Worm (Caenorhabditis elegans): ENCODE results near the gene ZK622.1.

Gene ZK622.1

ce11 chrII:5285029-5285428 is 8.6 kb upstream of the ZK622.1 start, which contains the start of gene gur-5:
TSS of gene gur-5 (plus strand) at chrII:5285329.
- TF ChIP-seq unc-42 (tag; optimal IDR thresholded peaks at IDR 0.05) = no peak
- no peak for TF ChIP-seq syd-9 (tag; optimal IDR thresholded peaks at IDR 0.05)
- TF ChIP-seq gmeb-2 (tag; optimal IDR thresholded peaks at IDR 0.05) = no peak
- no peak for TF ChIP-seq mec-3 (tag; optimal IDR thresholded peaks at IDR 0.05; ENCODE audit: borderline replicate concordance)
- TF ChIP-seq pros-1 (tag; optimal IDR thresholded peaks at IDR 0.05) = no peak

DNA sequence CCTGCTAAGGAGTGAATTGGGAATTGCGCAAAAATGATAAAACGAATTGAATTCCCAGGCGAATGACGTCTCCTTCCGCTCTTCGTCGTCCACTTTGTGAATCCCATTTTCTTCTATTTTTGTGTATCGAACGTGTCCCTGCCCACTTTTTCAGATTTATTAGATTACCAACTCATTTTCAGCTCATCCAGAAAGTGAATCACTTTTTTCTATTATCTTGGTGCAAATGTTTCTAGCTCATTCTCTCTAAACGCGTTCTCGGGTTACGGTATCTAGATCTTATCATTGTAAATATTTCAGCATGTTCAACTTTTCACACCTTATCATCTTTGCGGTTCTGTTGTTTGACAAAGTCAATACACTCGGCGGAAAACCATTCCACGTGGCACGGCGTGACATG is 4.5 kb upstream of the ZK622.1 start, which contains the start of gene ZK622.5:
Gene ZK622.5 (plus strand): TSS at position 301 of the 400 bp plus-strand sequence.
- TF ChIP-seq ceh-48 (tag; optimal IDR thresholded peaks at IDR 0.05) (no peak), ceh-9 (tag; optimal IDR thresholded peaks at IDR 0.05) (no peak), madf-2 (tag; optimal IDR thresholded peaks at IDR 0.05) (no peak), fkh-10 (GFP tag; optimal IDR thresholded peaks at IDR 0.05) (no peak), pha-2 (tag; optimal IDR thresholded peaks at IDR 0.05) (no peak), odd-2 (tag; optimal IDR thresholded peaks at IDR 0.05) (no peak)

DNA sequence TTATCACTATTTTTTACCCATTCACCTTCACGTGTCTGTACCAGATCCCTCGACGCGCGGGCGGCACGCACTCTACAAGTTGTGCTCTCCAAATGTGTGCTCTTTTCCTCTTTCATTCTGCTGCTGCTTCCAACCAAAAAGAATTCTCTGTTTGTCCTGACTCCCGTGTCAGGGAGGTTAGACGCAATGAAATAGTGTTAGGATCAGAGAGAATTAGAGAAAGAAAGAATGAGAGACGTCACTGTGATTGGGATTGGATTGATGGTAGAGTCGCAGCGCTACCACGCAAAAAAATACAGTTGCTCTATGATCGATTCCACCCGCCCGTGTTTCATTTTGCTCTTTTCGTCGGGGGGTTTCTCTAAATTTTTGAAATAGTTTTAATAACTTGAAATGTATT is 2.5 kb upstream of the ZK622.1 start:
- TF ChIP-seq pros-1 (tag; optimal IDR thresholded peaks at IDR 0.05) = no peak
- no peak for TF ChIP-seq elt-2 (tag; optimal IDR thresholded peaks at IDR 0.05)
- no peak for TF ChIP-seq unc-55 (GFP tag; optimal IDR thresholded peaks at IDR 0.05)
- no peak for TF ChIP-seq nhr-11 (tag; optimal IDR thresholded peaks at IDR 0.05)
- TF ChIP-seq pat-9 (tag; optimal IDR thresholded peaks at IDR 0.05) = no peak
- no peak for TF ChIP-seq tbx-2 (tag; optimal IDR thresholded peaks at IDR 0.05)
- no peak for TF ChIP-seq dve-1 (tag; optimal IDR thresholded peaks at IDR 0.05)
- TF ChIP-seq K02D7.2 (tag; optimal IDR thresholded peaks at IDR 0.05) = no peak
- TF ChIP-seq hlh-8 (tag; optimal IDR thresholded peaks at IDR 0.05) = no peak
- TF ChIP-seq unc-42 (tag; optimal IDR thresholded peaks at IDR 0.05) = no peak
- no peak for TF ChIP-seq zip-5 (tag; optimal IDR thresholded peaks at IDR 0.05)
- no peak for TF ChIP-seq ttx-3 (tag; optimal IDR thresholded peaks at IDR 0.05)
- no peak for TF ChIP-seq Y22D7AL.16 (tag; optimal IDR thresholded peaks at IDR 0.05)

DNA sequence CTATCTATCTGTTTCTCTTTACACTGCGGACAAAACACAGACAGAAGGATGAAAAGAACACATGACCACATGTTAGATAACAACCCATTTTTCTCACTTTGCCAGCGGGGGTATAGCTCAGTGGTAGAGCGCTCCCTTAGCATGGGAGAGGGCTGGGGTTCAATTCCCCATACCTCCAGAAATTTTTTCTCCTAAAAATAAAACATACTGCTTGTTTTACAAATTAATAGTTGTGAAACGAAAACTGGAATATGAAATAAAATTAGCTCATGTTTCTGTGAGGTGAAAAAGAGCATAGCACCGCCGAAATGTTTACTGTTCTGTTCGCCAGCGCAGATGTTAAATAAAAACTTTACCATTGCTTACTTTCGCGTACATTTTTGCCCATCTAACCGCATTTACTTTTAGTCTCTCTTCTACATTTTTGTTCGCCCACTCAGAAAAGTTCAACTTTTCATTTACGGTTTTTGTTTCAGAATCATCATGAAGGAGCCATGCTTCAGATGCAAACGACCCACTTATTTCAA is 1.3 kb upstream of the ZK622.1 start, which contains the start of gene ZK622.4:
Gene ZK622.4 (plus strand): TSS at position 477 of the 527 bp plus-strand sequence.
- TF ChIP-seq ceh-31 (tag; optimal IDR thresholded peaks at IDR 0.05) (peak; percentile 60), rnt-1 (tag; optimal IDR thresholded peaks at IDR 0.05) (peak; percentile 54), ceh-2 (tag; optimal IDR thresholded peaks at IDR 0.05) (peak; percentile 73), pqm-1 (tag; optimal IDR thresholded peaks at IDR 0.05) (peak; percentile 57), ceh-14 (tag; optimal IDR thresholded peaks at IDR 0.05) (peak; percentile 69), ceh-18 (tag; optimal IDR thresholded peaks at IDR 0.05) (peak; percentile 80), unc-42 (tag; optimal IDR thresholded peaks at IDR 0.05) (peak; percentile 50), eyg-1 (tag; optimal IDR thresholded peaks at IDR 0.05) (peak; percentile 80), ets-4 (tag; optimal IDR thresholded peaks at IDR 0.05) (peak; percentile 6), Y22D7AL.16 (tag; optimal IDR thresholded peaks at IDR 0.05) (peak; percentile 83), hlh-8 (tag; optimal IDR thresholded peaks at IDR 0.05) (no peak), ceh-9 (tag; optimal IDR thresholded peaks at IDR 0.05) (no peak), tbx-7 (tag; optimal IDR thresholded peaks at IDR 0.05) (no peak), C08G9.2 (tag; optimal IDR thresholded peaks at IDR 0.05) (peak; percentile 67), pat-9 (tag; optimal IDR thresholded peaks at IDR 0.05) (peak; percentile 70), lim-6 (tag; optimal IDR thresholded peaks at IDR 0.05) (peak; percentile 22), sox-4 (tag; optimal IDR thresholded peaks at IDR 0.05) (peak; percentile 85), fkh-6 (tag; optimal IDR thresholded peaks at IDR 0.05) (peak; percentile 87), madf-2 (tag; optimal IDR thresholded peaks at IDR 0.05) (peak; percentile 60), gmeb-2 (tag; optimal IDR thresholded peaks at IDR 0.05) (peak; percentile 84), unc-3 (GFP tag; conservative IDR thresholded peaks at IDR 0.05) (peak; percentile 88), unc-3 (tag; optimal IDR thresholded peaks at IDR 0.05) (peak; percentile 82), dve-1 (tag; optimal IDR thresholded peaks at IDR 0.05) (peak; percentile 84), ahr-1 (tag; optimal IDR thresholded peaks at IDR 0.05) (peak; percentile 56), hlh-6 (tag; optimal IDR thresholded peaks at IDR 0.05) (peak; percentile 89), K09A11.1 (tag; optimal IDR thresholded peaks at IDR 0.05; ENCODE audit: insufficient read depth) (peak; percentile 69), lin-11 (tag; optimal IDR thresholded peaks at IDR 0.05) (peak; percentile 79), T23F11.4 (GFP tag; optimal IDR thresholded peaks at IDR 0.05) (peak; percentile 79), sox-2 (GFP tag; IDR thresholded peaks at IDR 0.05) (peak; percentile 69), ceh-24 (tag; optimal IDR thresholded peaks at IDR 0.05) (peak; percentile 59), hlh-30 (tag; optimal IDR thresholded peaks at IDR 0.05; ENCODE audit: insufficient read depth) (peak; percentile 64), ceh-6 (GFP tag; optimal IDR thresholded peaks at IDR 0.05) (peak; percentile 84)

All from whole organism, late embryonic.